Worm (Caenorhabditis elegans) whole organism, L3 larva: ENCODE results near the gene C07H6.2.
A peak's percentile ranks its signal among the peaks of the same experiment; 100 is the strongest.

Source experiments
- R02D3.7 ChIP-seq: fragments of 150-350 bp; optimal IDR thresholded peaks from 2 replicates; lab custom pipeline; 2014; ENCODE audit warnings: missing biosample characterization, missing genetic modification characterization
- aly-2 ChIP-seq: fragments of 150-350 bp; optimal IDR thresholded peaks from 2 replicates; lab custom pipeline; 2014; ENCODE audit warnings: missing biosample characterization, missing genetic modification characterization
- ama-1 ChIP-seq: fragments of 150-350 bp; optimal IDR thresholded peaks from 2 replicates; lab custom pipeline; 2018
- ceh-16 ChIP-seq: sonication (generic microtip); optimal IDR thresholded peaks from 2 replicates; lab custom pipeline; 2017; ENCODE audit warnings: missing biosample characterization, missing genetic modification characterization
- ceh-28 ChIP-seq: fragments of 150-350 bp; optimal IDR thresholded peaks from 2 replicates; lab custom pipeline; 2014; ENCODE audit warnings: missing biosample characterization, missing genetic modification reagents, missing genetic modification characterization
- egl-5 ChIP-seq: fragments of 150-350 bp; optimal IDR thresholded peaks from 2 replicates; lab custom pipeline; 2017; ENCODE audit warnings: missing biosample characterization, missing genetic modification reagents, missing genetic modification characterization, inconsistent platforms
- elt-2 ChIP-seq: sonication (generic microtip); optimal IDR thresholded peaks from 2 replicates; lab custom pipeline; 2016; ENCODE audit warnings: missing genetic modification reagents, mild to moderate bottlenecking, missing genetic modification characterization, missing compliant biosample characterization
- fkh-2 ChIP-seq: fragments of 150-350 bp; optimal IDR thresholded peaks from 2 replicates; lab custom pipeline; 2014; ENCODE audit warnings: missing biosample characterization, missing genetic modification reagents, missing genetic modification characterization
- jun-1 ChIP-seq: fragments of 150-350 bp; optimal IDR thresholded peaks from 2 replicates; lab custom pipeline; 2014; ENCODE audit warnings: missing biosample characterization, missing genetic modification reagents, missing genetic modification characterization
- lsy-12 ChIP-seq: sonication (generic microtip); optimal IDR thresholded peaks from 2 replicates; lab custom pipeline; 2016; ENCODE audit warnings: mild to moderate bottlenecking, missing genetic modification characterization, missing compliant biosample characterization
- nhr-11 ChIP-seq: fragments of 150-350 bp; optimal IDR thresholded peaks from 2 replicates; lab custom pipeline; 2014; ENCODE audit warnings: missing biosample characterization, missing genetic modification characterization
- nhr-76 ChIP-seq: fragments of 150-350 bp; sonication (generic microtip); optimal IDR thresholded peaks from 5 replicates; lab custom pipeline; 2014; ENCODE audit warnings: missing biosample characterization, missing genetic modification characterization
- nhr-77 ChIP-seq: fragments of 150-350 bp; optimal IDR thresholded peaks from 2 replicates; lab custom pipeline; 2014; ENCODE audit warnings: missing biosample characterization, missing genetic modification characterization
- pha-4 ChIP-seq: fragments of 150-350 bp; optimal IDR thresholded peaks from 2 replicates; lab custom pipeline; 2014; ENCODE audit warnings: missing biosample characterization, missing genetic modification reagents, missing genetic modification characterization

The C07H6.2 gene

DNA sequence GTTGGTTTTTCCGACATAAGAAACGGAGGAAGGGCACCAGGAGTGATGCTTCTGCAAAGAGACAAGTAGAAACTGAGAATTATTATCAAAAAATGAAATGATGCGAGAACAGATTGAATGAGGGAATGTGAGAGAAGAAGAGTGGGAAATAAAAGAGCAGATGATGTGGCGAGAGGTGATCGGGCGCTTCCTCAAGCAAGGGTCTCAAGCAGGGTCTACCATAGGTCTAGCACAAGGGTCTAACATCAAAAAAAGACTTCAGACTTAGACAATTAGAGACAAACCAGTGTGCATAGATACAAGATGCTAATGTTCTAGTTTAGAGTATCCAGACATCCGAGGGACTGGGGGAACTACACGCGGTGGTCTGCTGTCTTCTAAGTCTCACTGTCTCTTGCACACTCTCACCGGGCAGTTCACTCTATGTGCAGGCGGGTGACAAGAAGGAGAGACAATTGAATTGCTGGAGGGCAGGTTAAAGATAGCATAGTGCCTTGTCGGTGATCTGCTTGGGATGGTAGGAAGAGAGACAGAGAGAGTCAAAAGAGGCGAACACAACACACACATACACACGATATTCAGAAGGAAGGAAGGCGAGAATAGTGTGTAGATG is 49.4 kb downstream of the C07H6.2 start, which contains the start of gene R13A5.7 (continued):
- peak; percentile 24 for TF ChIP-seq lsy-12
- peak; percentile 71 for TF ChIP-seq ceh-28 (tag; lab: Kevin White, UChicago)
- TF ChIP-seq elt-2 (tag; lab: Kevin White, UChicago) = peak; percentile 77
- TF ChIP-seq nhr-11 (tag; lab: Kevin White, UChicago) = peak; percentile 39
- no peak for TF ChIP-seq ama-1 (lab: Kevin White, UChicago)
- TF ChIP-seq fkh-2 = no peak
- TF ChIP-seq nhr-77 = no peak
- peak; percentile 88 for TF ChIP-seq pha-4 (tag; lab: Kevin White, UChicago)
- no peak for TF ChIP-seq nhr-76
- TF ChIP-seq jun-1 (tag; lab: Kevin White, UChicago) = peak; percentile 80
- peak; percentile 39 for TF ChIP-seq R02D3.7 (tag; lab: Kevin White, UChicago)
- no peak for TF ChIP-seq ceh-16 (tag; lab: Kevin White, UChicago)
- TF ChIP-seq aly-2 (tag; lab: Kevin White, UChicago) = no peak
- peak; percentile 47 for TF ChIP-seq egl-5
